Worm (Caenorhabditis elegans): Measurements from ENCODE around the gene F39G3.3.

Gene F39G3.3

ce11 chrV:4731154-4731961, at the start of gene F39G3.3:
TSS of gene F39G3.3 (plus strand) at chrV:4731911.
- TF ChIP-seq fos-1 (tag; optimal IDR thresholded peaks at IDR 0.05) (no peak), saeg-2 (GFP tag; IDR thresholded peaks at IDR 0.05) (no peak), mdl-1 (tag; optimal IDR thresholded peaks at IDR 0.05) (no peak), zfp-3 (GFP tag; conservative IDR thresholded peaks at IDR 0.05) (no peak), dmd-9 (GFP tag; IDR thresholded peaks at IDR 0.05) (no peak), dmd-6 (GFP tag; IDR thresholded peaks at IDR 0.05) (no peak), lsy-2 (tag; optimal IDR thresholded peaks at IDR 0.05) (peak in 1 of 2 experiments; percentile 55), unc-39 (tag; optimal IDR thresholded peaks at IDR 0.05) (no peak), ceh-20 (GFP tag; IDR thresholded peaks at IDR 0.05) (0 out of 2 replicates have a peak, but pooled peaks have one; percentile 11), ZK337.2 (GFP tag; IDR thresholded peaks at IDR 0.05) (no peak), nhr-11 (tag; optimal IDR thresholded peaks at IDR 0.05) (no peak), lin-38 (GFP tag; IDR thresholded peaks at IDR 0.05) (peak; percentile 73), hlh-30 (tag; optimal IDR thresholded peaks at IDR 0.05; ENCODE audit: insufficient read depth) (peak; percentile 45), Y48G9A.11 (GFP tag; IDR thresholded peaks at IDR 0.05) (no peak), nhr-25 (tag; optimal IDR thresholded peaks at IDR 0.05; ENCODE audit: borderline replicate concordance, insufficient read depth) (no peak), nhr-102 (tag; optimal IDR thresholded peaks at IDR 0.05) (peak; percentile 40), nhr-48 (tag; optimal IDR thresholded peaks at IDR 0.05) (no peak), mdt-29 (GFP tag; IDR thresholded peaks at IDR 0.05) (no peak), nhr-28 (tag; optimal IDR thresholded peaks at IDR 0.05) (peak; percentile 47), rbr-2 (tag; optimal IDR thresholded peaks at IDR 0.05) (peak; percentile 50), lir-3 (tag; optimal IDR thresholded peaks at IDR 0.05) (no peak), ZK546.5 (tag; optimal IDR thresholded peaks at IDR 0.05) (no peak), duxl-1 (tag; optimal IDR thresholded peaks at IDR 0.05; ENCODE audit: poor library complexity) (peak; percentile 58), egl-27 (tag; optimal IDR thresholded peaks at IDR 0.05) (no peak), pha-4 (GFP tag; IDR thresholded peaks at IDR 0.05) (0 out of 2 replicates have a peak, but pooled peaks have one; percentile 64), pha-4 (tag; optimal IDR thresholded peaks at IDR 0.05) (no peak), R02D3.7 (tag; optimal IDR thresholded peaks at IDR 0.05) (no peak), set-16 (GFP tag; IDR thresholded peaks at IDR 0.05) (no peak), pqm-1 (tag; optimal IDR thresholded peaks at IDR 0.05) (no peak), mxl-3 (GFP tag; optimal IDR thresholded peaks at IDR 0.05) (no peak), ctbp-1 (GFP tag; IDR thresholded peaks at IDR 0.05) (no peak), dmd-8 (GFP tag; IDR thresholded peaks at IDR 0.05) (no peak), Y105C5A.15 (GFP tag; IDR thresholded peaks at IDR 0.05) (no peak), ceh-62 (tag; optimal IDR thresholded peaks at IDR 0.05) (no peak), lin-13 (GFP tag; optimal IDR thresholded peaks at IDR 0.05) (no peak), F44E2.7 (GFP tag; IDR thresholded peaks at IDR 0.05) (no peak), nhr-42 (GFP tag; IDR thresholded peaks at IDR 0.05) (no peak), zip-2 (tag; optimal IDR thresholded peaks at IDR 0.05) (no peak), ceh-28 (tag; optimal IDR thresholded peaks at IDR 0.05) (no peak), lin-39 (tag; optimal IDR thresholded peaks at IDR 0.05) (no peak), F37D6.2 (tag; optimal IDR thresholded peaks at IDR 0.05) (no peak), T20F7.1 (GFP tag; optimal IDR thresholded peaks at IDR 0.05) (no peak), madf-9 (GFP tag; conservative IDR thresholded peaks at IDR 0.05) (no peak), spr-3 (GFP tag; optimal IDR thresholded peaks at IDR 0.05) (no peak), ztf-11 (tag; optimal IDR thresholded peaks at IDR 0.05) (no peak), mep-1 (tag; optimal IDR thresholded peaks at IDR 0.05) (peak; percentile 81), skn-1 (tag; optimal IDR thresholded peaks at IDR 0.05) (no peak), lin-29 (GFP tag; IDR thresholded peaks at IDR 0.05) (no peak), aha-1 (tag) (peak; percentile 82), unc-62 (GFP tag; optimal IDR thresholded peaks at IDR 0.05 in 1 of 2) (no peak), unc-62 (tag; optimal IDR thresholded peaks at IDR 0.05) (no peak)

Data from whole organism, L4 larva.